Fruit fly (Drosophila melanogaster) whole organism, wandering third instar larva: ENCODE measurements around the gene Vps4.

Experiments
- Abd-B ChIP-seq: fragments of >200 bp; optimal IDR thresholded peaks from 2 replicates; lab custom pipeline; 2017; ENCODE audit warnings: missing biosample characterization, missing genetic modification characterization
- CG32264 ChIP-seq: fragments of 200-800 bp; sonication (Bioruptor generic); optimal IDR thresholded peaks from 2 replicates; lab custom pipeline; 2016; ENCODE audit warnings: missing biosample characterization, missing genetic modification characterization
- CG9705 ChIP-seq: fragments of 200-800 bp; sonication (Bioruptor generic); optimal IDR thresholded peaks from 2 replicates; lab custom pipeline; 2018; ENCODE audit warnings: missing biosample characterization, mild to moderate bottlenecking, missing genetic modification characterization
- CrebA ChIP-seq: fragments of 200-800 bp; sonication (Bioruptor generic); optimal IDR thresholded peaks from 2 replicates; lab custom pipeline; 2016; ENCODE audit warnings: missing biosample characterization, mild to moderate bottlenecking, missing genetic modification characterization, borderline replicate concordance
- Dfd ChIP-seq: fragments of >200 bp; optimal IDR thresholded peaks from 2 replicates; lab custom pipeline; 2017; ENCODE audit warnings: missing biosample characterization, missing genetic modification characterization
- Dif ChIP-seq: fragments of 200-275, 200-300 bp; sonication (Bioruptor generic); optimal IDR thresholded peaks from 2 replicates; lab custom pipeline; 2018; ENCODE audit warnings: missing biosample characterization, missing genetic modification characterization; ENCODE audit not compliant: partially characterized antibody
- GATAd ChIP-seq: sonication (Bioruptor generic); optimal IDR thresholded peaks from 2 replicates; lab custom pipeline; 2016; ENCODE audit warnings: missing biosample characterization, missing genetic modification characterization
- HLH106 ChIP-seq: fragments of 200-800 bp; optimal IDR thresholded peaks from 3 replicates; lab custom pipeline; 2019; ENCODE audit warnings: missing biosample characterization, mild to moderate bottlenecking, missing genetic modification characterization, moderate library complexity
- Hnf4 ChIP-seq: fragments of 200-800 bp; sonication (Bioruptor generic); optimal IDR thresholded peaks from 2 replicates; lab custom pipeline; 2016; ENCODE audit warnings: missing biosample characterization, mild to moderate bottlenecking, missing genetic modification characterization
- Hr78 ChIP-seq: fragments of >200 bp; optimal IDR thresholded peaks from 2 replicates; lab custom pipeline; 2017; ENCODE audit warnings: missing biosample characterization, missing genetic modification characterization
- Hr83 ChIP-seq: fragments of 200-300 bp; sonication (Bioruptor generic); optimal IDR thresholded peaks from 2 replicates; lab custom pipeline; 2016; ENCODE audit warnings: missing biosample characterization, mild to moderate bottlenecking, missing genetic modification characterization, moderate library complexity; ENCODE audit not compliant: poor library complexity, severe bottlenecking
- Jra ChIP-seq: sonication (Bioruptor generic); optimal IDR thresholded peaks from 2 replicates; lab custom pipeline; 2016; ENCODE audit warnings: missing biosample characterization, missing genetic modification characterization
- Mio ChIP-seq: sonication (Bioruptor generic); optimal IDR thresholded peaks from 2 replicates; lab custom pipeline; 2016; ENCODE audit warnings: missing biosample characterization, missing genetic modification characterization
- Myc ChIP-seq: fragments of >200 bp; optimal IDR thresholded peaks from 2 replicates; lab custom pipeline; 2017
- N ChIP-seq: fragments of >200 bp; optimal IDR thresholded peaks from 2 replicates; lab custom pipeline; 2018; ENCODE audit warnings: missing biosample characterization, missing external identifiers, missing genetic modification characterization
- OdsH ChIP-seq: fragments of 200-800 bp; sonication (Bioruptor generic); optimal IDR thresholded peaks from 2 replicates; lab custom pipeline; 2016; ENCODE audit warnings: missing biosample characterization, mild to moderate bottlenecking, missing genetic modification characterization
- Rel ChIP-seq, 2 experiments: fragments of 200-800 bp; sonication (Bioruptor generic) in 1 of 2; optimal IDR thresholded peaks; 2 replicates in 1 of 2; 3 replicates in 1 of 2; lab custom pipeline; 2016 to 2019; ENCODE audit warnings: mild to moderate bottlenecking in 2 of 2, missing biosample characterization in 2 of 2, missing genetic modification characterization in 2 of 2, moderate library complexity in 1 of 2
- Sp1 ChIP-seq: fragments of 200-800 bp; sonication (Bioruptor generic); optimal IDR thresholded peaks from 3 replicates; lab custom pipeline; 2019; ENCODE audit warnings: missing biosample characterization, mild to moderate bottlenecking, missing genetic modification characterization, moderate library complexity
- Vsx2 ChIP-seq: fragments of 200-300, 225-300 bp; sonication (Bioruptor generic); optimal IDR thresholded peaks from 2 replicates; lab custom pipeline; 2018; ENCODE audit warnings: missing biosample characterization, missing genetic modification characterization; ENCODE audit not compliant: partially characterized antibody
- br ChIP-seq: fragments of 200-800 bp; sonication (Bioruptor generic); optimal IDR thresholded peaks from 2 replicates; lab custom pipeline; 2016; ENCODE audit warnings: missing biosample characterization, missing genetic modification characterization
- brk ChIP-seq: fragments of 200-800 bp; sonication (Bioruptor generic); optimal IDR thresholded peaks from 2 replicates; lab custom pipeline; 2016; ENCODE audit warnings: missing biosample characterization, mild to moderate bottlenecking, missing genetic modification characterization
- dl ChIP-seq, 2 experiments: fragments of 175-275, 200-275 bp in 1 of 2; fragments of 200-275 bp in 1 of 2; sonication (Bioruptor generic); optimal IDR thresholded peaks; lab custom pipeline; 2018; ENCODE audit warnings: mild to moderate bottlenecking in 2 of 2, missing biosample characterization in 2 of 2, missing genetic modification characterization in 2 of 2, moderate library complexity in 2 of 2; ENCODE audit not compliant: partially characterized antibody in 2 of 2, insufficient read depth in 1 of 2
- dmrt93B ChIP-seq: fragments of 200-800 bp; sonication (Bioruptor generic); optimal IDR thresholded peaks from 2 replicates; lab custom pipeline; 2018; ENCODE audit warnings: missing biosample characterization, mild to moderate bottlenecking, missing genetic modification characterization
- dsf ChIP-seq: sonication (Bioruptor generic); optimal IDR thresholded peaks from 2 replicates; lab custom pipeline; 2016; ENCODE audit warnings: missing biosample characterization, missing genetic modification characterization, borderline replicate concordance
- ey ChIP-seq: fragments of 200-800 bp; sonication (Bioruptor generic); optimal IDR thresholded peaks from 2 replicates; lab custom pipeline; 2016; ENCODE audit warnings: missing biosample characterization, missing genetic modification characterization
- foxo ChIP-seq, 2 experiments: fragments of 200-800 bp; sonication (Bioruptor generic); optimal IDR thresholded peaks; 2 replicates in 1 of 2; 3 replicates in 1 of 2; lab custom pipeline; 2016 to 2017; ENCODE audit warnings: missing biosample characterization in 2 of 2, missing genetic modification characterization in 2 of 2
- fru ChIP-seq: fragments of 200-800 bp; sonication (Bioruptor generic); optimal IDR thresholded peaks from 3 replicates; lab custom pipeline; 2016; ENCODE audit warnings: missing biosample characterization, mild to moderate bottlenecking, missing genetic modification characterization
- h ChIP-seq: fragments of 200-800 bp; sonication (Bioruptor generic); optimal IDR thresholded peaks from 3 replicates; lab custom pipeline; 2016; ENCODE audit warnings: missing biosample characterization, mild to moderate bottlenecking, missing genetic modification characterization
- jim ChIP-seq: fragments of 175-275, 200-325 bp; sonication (Bioruptor generic); optimal IDR thresholded peaks from 2 replicates; lab custom pipeline; 2016; ENCODE audit warnings: missing biosample characterization, mild to moderate bottlenecking, missing genetic modification characterization
- lola ChIP-seq: fragments of >200 bp; optimal IDR thresholded peaks from 2 replicates; lab custom pipeline; 2017; ENCODE audit warnings: missing biosample characterization, missing genetic modification characterization
- pan ChIP-seq: fragments of >200 bp; optimal IDR thresholded peaks from 2 replicates; lab custom pipeline; 2017
- psq ChIP-seq: fragments of 200-800 bp; sonication (Bioruptor generic); optimal IDR thresholded peaks from 3 replicates; lab custom pipeline; 2017; ENCODE audit warnings: missing biosample characterization, mild to moderate bottlenecking, missing genetic modification characterization, moderate library complexity
- rgr ChIP-seq: fragments of 200-800 bp; sonication (Bioruptor generic); optimal IDR thresholded peaks from 3 replicates; lab custom pipeline; 2016; ENCODE audit warnings: missing biosample characterization, mild to moderate bottlenecking, missing genetic modification characterization
- sage ChIP-seq: fragments of 200-800 bp; sonication (Bioruptor generic); optimal IDR thresholded peaks from 2 replicates; lab custom pipeline; 2016; ENCODE audit warnings: missing biosample characterization, mild to moderate bottlenecking, missing genetic modification characterization
- sv ChIP-seq: fragments of 200-800 bp; sonication (Bioruptor generic); optimal IDR thresholded peaks from 3 replicates; lab custom pipeline; 2016; ENCODE audit warnings: missing biosample characterization, missing genetic modification characterization
- tai ChIP-seq: sonication (Bioruptor generic); optimal IDR thresholded peaks from 2 replicates; lab custom pipeline; 2016; ENCODE audit warnings: missing biosample characterization, missing genetic modification characterization
- usp ChIP-seq: fragments of >200 bp; optimal IDR thresholded peaks from 2 replicates; lab custom pipeline; 2017; ENCODE audit warnings: missing biosample characterization, missing genetic modification characterization
- woc ChIP-seq: sonication (Bioruptor generic); optimal IDR thresholded peaks from 2 replicates; lab custom pipeline; 2016; ENCODE audit warnings: missing biosample characterization, mild to moderate bottlenecking, missing genetic modification characterization

The Vps4 gene

dm6 chrX:17878632-17879033, 28.9 kb upstream of the Vps4 start (continued):
- no peak for TF ChIP-seq dsf (GFP tag; lab: Kevin White, UChicago)

dm6 chrX:17879211-17879897, 28.1 kb upstream of the Vps4 start:
- TF ChIP-seq fru (peak; percentile 45), OdsH (GFP tag; lab: Kevin White, UChicago) (peak; percentile 21), br (peak; percentile 33), pan (lab: Kevin White, UChicago) (no peak), CG9705 (peak; percentile 37), woc (GFP tag; lab: Kevin White, UChicago) (peak; percentile 38), psq (GFP tag; lab: Kevin White, UChicago) (peak; percentile 53), h (GFP tag; lab: Kevin White, UChicago) (peak; percentile 44), rgr (GFP tag; lab: Kevin White, UChicago) (peak; percentile 54), HLH106 (tag; lab: Kevin White, UChicago) (peak; percentile 62), dmrt93B (GFP tag; lab: Kevin White, UChicago) (peak; percentile 49), sage (peak; percentile 41), Dfd (GFP tag; lab: Kevin White, UChicago) (no peak), Jra (peak; percentile 40), foxo (GFP tag; optimal IDR thresholded peaks at IDR 0.05; lab: Kevin White, UChicago) (peak in 1 of 2 experiments; percentile 62), Hnf4 (GFP tag; lab: Kevin White, UChicago) (peak; percentile 42), CrebA (GFP tag; lab: Kevin White, UChicago) (peak; percentile 7), Mio (GFP tag; lab: Kevin White, UChicago) (no peak), ey (GFP tag; lab: Kevin White, UChicago) (peak; percentile 34), Sp1 (GFP tag; lab: Kevin White, UChicago) (peak; percentile 71), Dif (no peak), Hr78 (GFP tag; lab: Kevin White, UChicago) (no peak), Rel (GFP tag; optimal IDR thresholded peaks at IDR 0.05; lab: Kevin White, UChicago) (peak; percentile 41), Rel (tag; optimal IDR thresholded peaks at IDR 0.05; lab: Kevin White, UChicago) (no peak), Hr83 (GFP tag; lab: Kevin White, UChicago) (no peak), tai (GFP tag; lab: Kevin White, UChicago) (no peak)

dm6 chrX:17880269-17880889, 27.1 kb upstream of the Vps4 start:
- TF ChIP-seq Sp1 (GFP tag; lab: Kevin White, UChicago): peak; percentile 96
- peak; percentile 95 for TF ChIP-seq CG32264 (GFP tag; lab: Kevin White, UChicago)
- TF ChIP-seq sage: peak; percentile 57
- peak; percentile 92 to 98 for TF ChIP-seq foxo (GFP tag; optimal IDR thresholded peaks at IDR 0.05; lab: Kevin White, UChicago)
- peak; percentile 89 for TF ChIP-seq dmrt93B (GFP tag; lab: Kevin White, UChicago)
- no peak for TF ChIP-seq pan (lab: Kevin White, UChicago)
- TF ChIP-seq lola (GFP tag; lab: Kevin White, UChicago): no peak
- TF ChIP-seq Dif: no peak
- peak; percentile 93 for TF ChIP-seq Jra
- no peak for TF ChIP-seq Dfd (GFP tag; lab: Kevin White, UChicago)
- TF ChIP-seq Myc (lab: Kevin White, UChicago): no peak
- peak; percentile 84 for TF ChIP-seq GATAd
- TF ChIP-seq usp (GFP tag; lab: Kevin White, UChicago): no peak
- TF ChIP-seq CrebA (GFP tag; lab: Kevin White, UChicago): peak; percentile 83
- peak; percentile 93 for TF ChIP-seq tai (GFP tag; lab: Kevin White, UChicago)
- TF ChIP-seq rgr (GFP tag; lab: Kevin White, UChicago): peak; percentile 97
- peak; percentile 97 for TF ChIP-seq fru
- no peak for TF ChIP-seq N (GFP tag; lab: Kevin White, UChicago)
- TF ChIP-seq jim (GFP tag; lab: Kevin White, UChicago): peak; percentile 50
- peak; percentile 97 for TF ChIP-seq HLH106 (tag; lab: Kevin White, UChicago)
- TF ChIP-seq br: peak; percentile 97
- TF ChIP-seq sv (GFP tag; lab: Kevin White, UChicago): peak; percentile 92
- TF ChIP-seq Hr83 (GFP tag; lab: Kevin White, UChicago): peak; percentile 74
- TF ChIP-seq brk: peak; percentile 80
- peak; percentile 96 for TF ChIP-seq h (GFP tag; lab: Kevin White, UChicago)
- peak; percentile 84 for TF ChIP-seq Mio (GFP tag; lab: Kevin White, UChicago)
- TF ChIP-seq psq (GFP tag; lab: Kevin White, UChicago): peak; percentile 92
- peak; percentile 86 for TF ChIP-seq CG9705
- peak; percentile 97 for TF ChIP-seq Hnf4 (GFP tag; lab: Kevin White, UChicago)
- peak in 1 of 2 experiments; percentile 34 for TF ChIP-seq dl (GFP tag; optimal IDR thresholded peaks at IDR 0.05; lab: Kevin White, UChicago; ENCODE audit: insufficient read depth in 1 of 2, partially characterized antibody in 2 of 2)
- peak; percentile 80 for TF ChIP-seq dsf (GFP tag; lab: Kevin White, UChicago)
- no peak for TF ChIP-seq Vsx2 (GFP tag; lab: Kevin White, UChicago)
- peak; percentile 98 for TF ChIP-seq ey (GFP tag; lab: Kevin White, UChicago)
- TF ChIP-seq Hr78 (GFP tag; lab: Kevin White, UChicago): no peak
- peak; percentile 92 for TF ChIP-seq woc (GFP tag; lab: Kevin White, UChicago)
- no peak for TF ChIP-seq Abd-B (GFP tag; lab: Kevin White, UChicago)
- peak; percentile 51 for TF ChIP-seq Rel (GFP tag; optimal IDR thresholded peaks at IDR 0.05; lab: Kevin White, UChicago)
- TF ChIP-seq Rel (tag; optimal IDR thresholded peaks at IDR 0.05; lab: Kevin White, UChicago): peak; percentile 89
- peak; percentile 96 for TF ChIP-seq OdsH (GFP tag; lab: Kevin White, UChicago)
- TF ChIP-seq, all 38 proteins: peak for 28
